Fruit fly (Drosophila melanogaster) whole organism, embryonic: Measurements from ENCODE around the gene CG43680.

ENCODE experiments used
- Atf6 ChIP-seq: fragments of 200-800 bp; sonication (Bioruptor generic); IDR thresholded peaks from 2 replicates; pipeline ENCODE4 v1.3.6; 2022; ENCODE audit warnings: missing biosample characterization, missing genetic modification characterization
- B-H2 ChIP-seq: fragments of 200-800 bp; sonication (Bioruptor generic); optimal IDR thresholded peaks from 2 replicates; lab custom pipeline; 2018; ENCODE audit warnings: missing biosample characterization, mild to moderate bottlenecking, missing genetic modification characterization
- Bdp1 ChIP-seq: fragments of 200-800 bp; sonication (Bioruptor generic); optimal IDR thresholded peaks from 3 replicates; lab custom pipeline; 2016; ENCODE audit warnings: missing biosample characterization, missing genetic modification characterization
- CG10366 ChIP-seq: fragments of 200-800 bp; sonication (Bioruptor generic); IDR thresholded peaks from 2 replicates; pipeline ENCODE4 v1.3.6; 2022; ENCODE audit warnings: missing biosample characterization, missing genetic modification characterization
- CG11093 ChIP-seq: fragments of 200-800 bp; sonication (Bioruptor generic); IDR thresholded peaks from 3 replicates; pipeline ENCODE4 v1.3.6; 2022; ENCODE audit warnings: missing biosample characterization, missing genetic modification characterization
- CG1233 ChIP-seq: fragments of 200-800 bp; sonication (Bioruptor generic); optimal IDR thresholded peaks from 4 replicates; lab custom pipeline; 2018; ENCODE audit warnings: missing biosample characterization, mild to moderate bottlenecking, missing genetic modification characterization
- CG12942 ChIP-seq: fragments of 200-800 bp; sonication (Bioruptor generic); optimal IDR thresholded peaks from 3 replicates; lab custom pipeline; 2016; ENCODE audit warnings: missing biosample characterization, missing genetic modification characterization
- CG13775 ChIP-seq: fragments of 200-800 bp; sonication (Bioruptor generic); optimal IDR thresholded peaks from 3 replicates; lab custom pipeline; 2017; ENCODE audit warnings: missing biosample characterization, mild to moderate bottlenecking, missing genetic modification characterization
- CG14014 ChIP-seq: fragments of 200-800 bp; sonication (Bioruptor generic); IDR thresholded peaks from 2 replicates; pipeline ENCODE4 v1.3.6; 2022; ENCODE audit warnings: missing biosample characterization, missing genetic modification characterization
- CG1602 ChIP-seq: fragments of 200-800 bp; sonication (Bioruptor generic); optimal IDR thresholded peaks from 3 replicates; lab custom pipeline; 2016; ENCODE audit warnings: missing biosample characterization, missing genetic modification characterization
- CG17359 ChIP-seq: fragments of 200-800 bp; sonication (Bioruptor generic); optimal IDR thresholded peaks from 3 replicates; lab custom pipeline; 2018; ENCODE audit warnings: missing biosample characterization, mild to moderate bottlenecking, missing genetic modification characterization, moderate library complexity
- CG18262 ChIP-seq: fragments of 200-800 bp; optimal IDR thresholded peaks from 3 replicates; lab custom pipeline; 2019; ENCODE audit warnings: missing biosample characterization, mild to moderate bottlenecking, missing genetic modification characterization, moderate library complexity
- CG30403 ChIP-seq: fragments of 200-800 bp; sonication (Bioruptor generic); optimal IDR thresholded peaks from 3 replicates; lab custom pipeline; 2016; ENCODE audit warnings: missing biosample characterization, missing genetic modification characterization
- CG33557 ChIP-seq: fragments of 200-800 bp; sonication (Bioruptor generic); optimal IDR thresholded peaks from 2 replicates; lab custom pipeline; 2019; ENCODE audit warnings: missing biosample characterization, mild to moderate bottlenecking, missing genetic modification characterization, moderate library complexity
- CG34376 ChIP-seq: fragments of 200-800 bp; sonication (Bioruptor generic); optimal IDR thresholded peaks from 2 replicates; lab custom pipeline; 2018; ENCODE audit warnings: missing biosample characterization, mild to moderate bottlenecking, missing genetic modification characterization
- CG3838 ChIP-seq: fragments of 200-800 bp; sonication (Bioruptor generic); optimal IDR thresholded peaks from 3 replicates; lab custom pipeline; 2016; ENCODE audit warnings: missing biosample characterization, missing genetic modification characterization
- CG42726 ChIP-seq: fragments of 200-800 bp; sonication (Bioruptor generic); IDR thresholded peaks from 2 replicates; pipeline ENCODE4 v1.3.6; 2022; ENCODE audit warnings: missing biosample characterization, missing genetic modification characterization; ENCODE audit not compliant: partially characterized antibody
- CG43689 ChIP-seq: fragments of 200-800 bp; sonication (Bioruptor generic); IDR thresholded peaks from 2 replicates; pipeline ENCODE4 v1.3.6; 2022; ENCODE audit warnings: missing biosample characterization, missing genetic modification characterization
- CG5180 ChIP-seq: fragments of 200-800 bp; sonication (Bioruptor generic); optimal IDR thresholded peaks from 3 replicates; lab custom pipeline; 2017; ENCODE audit warnings: missing biosample characterization, missing genetic modification characterization, mild to moderate bottlenecking, moderate library complexity, missing genetic modification reagents
- CG6272 ChIP-seq: fragments of 200-800 bp; sonication (Bioruptor generic); IDR thresholded peaks from 2 replicates; pipeline ENCODE4 v1.3.6; 2022; ENCODE audit warnings: missing biosample characterization, missing genetic modification characterization
- CG6654 ChIP-seq: fragments of 200-800 bp; sonication (Bioruptor generic); optimal IDR thresholded peaks from 2 replicates; lab custom pipeline; 2017; ENCODE audit warnings: missing biosample characterization, mild to moderate bottlenecking, missing genetic modification characterization
- CG7745 ChIP-seq: fragments of 200-800 bp; sonication (Bioruptor generic); optimal IDR thresholded peaks from 2 replicates; lab custom pipeline; 2018; ENCODE audit warnings: missing biosample characterization, mild to moderate bottlenecking, missing genetic modification characterization, moderate library complexity
- CG8924 ChIP-seq: fragments of 200-800 bp; optimal IDR thresholded peaks from 3 replicates; lab custom pipeline; 2019; ENCODE audit warnings: missing biosample characterization, mild to moderate bottlenecking, missing genetic modification characterization, moderate library complexity
- CG9876 ChIP-seq: fragments of 200-800 bp; sonication (Bioruptor generic); optimal IDR thresholded peaks from 2 replicates; lab custom pipeline; 2016; ENCODE audit warnings: missing biosample characterization, missing genetic modification characterization
- D ChIP-seq, 2 experiments: fragments of 200-800 bp in 1 of 2; fragments of >200 bp in 1 of 2; sonication (Bioruptor generic) in 1 of 2; optimal IDR thresholded peaks; 2 replicates in 1 of 2; 3 replicates in 1 of 2; lab custom pipeline; 2017; ENCODE audit warnings: mild to moderate bottlenecking in 1 of 2, missing biosample characterization in 1 of 2, missing genetic modification characterization in 1 of 2, missing genetic modification reagents in 1 of 2
- Dek ChIP-seq: fragments of 200-800 bp; sonication (Bioruptor generic); optimal IDR thresholded peaks from 3 replicates; lab custom pipeline; 2019; ENCODE audit warnings: missing biosample characterization, mild to moderate bottlenecking, missing genetic modification characterization, moderate library complexity
- Dll ChIP-seq: fragments of 200-800 bp; sonication (Bioruptor generic); IDR thresholded peaks from 4 replicates; pipeline ENCODE4 v1.3.6; 2022; ENCODE audit warnings: missing biosample characterization, missing genetic modification characterization; ENCODE audit not compliant: partially characterized antibody
- Fer2 ChIP-seq: fragments of 200-800 bp; sonication (Bioruptor generic); optimal IDR thresholded peaks from 2 replicates; lab custom pipeline; 2018; ENCODE audit warnings: missing biosample characterization, mild to moderate bottlenecking, missing genetic modification characterization, moderate library complexity
- HLH4C ChIP-seq: fragments of 200-800 bp; sonication (Bioruptor generic); IDR thresholded peaks from 3 replicates; pipeline ENCODE4 v1.3.6; 2022; ENCODE audit warnings: missing biosample characterization, missing genetic modification characterization; ENCODE audit not compliant: partially characterized antibody
- Max ChIP-seq: fragments of 200-800 bp; sonication (Bioruptor generic); optimal IDR thresholded peaks from 2 replicates; lab custom pipeline; 2016; ENCODE audit warnings: missing biosample characterization, mild to moderate bottlenecking, missing genetic modification characterization
- NFAT ChIP-seq: fragments of 200-800 bp; sonication (Bioruptor generic); IDR thresholded peaks from 2 replicates; pipeline ENCODE4 v1.3.6; 2022; ENCODE audit warnings: missing biosample characterization, missing genetic modification characterization
- Neu2 ChIP-seq: fragments of 200-800 bp; sonication (Bioruptor generic); optimal IDR thresholded peaks from 3 replicates; lab custom pipeline; 2016; ENCODE audit warnings: missing biosample characterization, missing genetic modification characterization, borderline replicate concordance
- Ravus ChIP-seq: fragments of 200-800 bp; sonication (Bioruptor generic); IDR thresholded peaks from 2 replicates; pipeline ENCODE4 v1.3.6; 2022; ENCODE audit warnings: missing biosample characterization, missing genetic modification characterization
- Stat92E ChIP-seq, 3 experiments: fragments of >200 bp in 2 of 3; fragments of 200-800 bp in 1 of 3; sonication (Bioruptor generic) in 1 of 3; optimal IDR thresholded peaks; 2 replicates each; lab custom pipeline; 2017 to 2019; ENCODE audit warnings: missing biosample characterization in 3 of 3, missing genetic modification characterization in 3 of 3, mild to moderate bottlenecking in 1 of 3, moderate library complexity in 1 of 3
- TFAM ChIP-seq: fragments of 200-800 bp; sonication (Bioruptor generic); optimal IDR thresholded peaks from 2 replicates; lab custom pipeline; 2017; ENCODE audit warnings: missing biosample characterization, missing genetic modification characterization, inconsistent platforms
- chif ChIP-seq, 2 experiments: fragments of 200-800 bp; sonication (Bioruptor generic); optimal IDR thresholded peaks; 3 replicates each; lab custom pipeline; 2016; ENCODE audit warnings: missing biosample characterization in 2 of 2, missing genetic modification characterization in 2 of 2
- dmrt99B ChIP-seq: fragments of 200-800 bp; sonication (Bioruptor generic); optimal IDR thresholded peaks from 2 replicates; lab custom pipeline; 2018; ENCODE audit warnings: missing biosample characterization, mild to moderate bottlenecking, missing genetic modification characterization, moderate library complexity
- eve ChIP-seq, 2 experiments: fragments of >200 bp; optimal IDR thresholded peaks; 2 replicates each; lab custom pipeline; 2017; ENCODE audit warnings: missing biosample characterization in 2 of 2, missing genetic modification characterization in 2 of 2
- fd102C ChIP-seq: fragments of 200-800 bp; sonication (Bioruptor generic); optimal IDR thresholded peaks from 2 replicates; lab custom pipeline; 2018; ENCODE audit warnings: missing biosample characterization, mild to moderate bottlenecking, missing genetic modification characterization, moderate library complexity
- fd96Cb ChIP-seq: fragments of 200-800 bp; sonication (Bioruptor generic); optimal IDR thresholded peaks from 2 replicates; lab custom pipeline; 2018; ENCODE audit warnings: missing biosample characterization, mild to moderate bottlenecking, missing genetic modification characterization, moderate library complexity
- gfzf ChIP-seq: fragments of 200-800 bp; sonication (Bioruptor generic); optimal IDR thresholded peaks from 2 replicates; lab custom pipeline; 2016; ENCODE audit warnings: missing biosample characterization, mild to moderate bottlenecking, missing genetic modification characterization, moderate library complexity
- lmd ChIP-seq: fragments of 200-800 bp; sonication (Bioruptor generic); IDR thresholded peaks from 2 replicates; pipeline ENCODE4 v1.3.6; 2022; ENCODE audit warnings: missing biosample characterization, missing genetic modification characterization
- lov ChIP-seq, 2 experiments: fragments of 200-800 bp in 1 of 2; fragments of >200 bp in 1 of 2; sonication (Bioruptor generic) in 1 of 2; IDR thresholded peaks in 1 of 2; optimal IDR thresholded peaks in 1 of 2; 2 replicates in 1 of 2; 3 replicates in 1 of 2; pipeline versions ENCODE4 v1.3.6 to Lab custom; 2017 to 2022; ENCODE audit warnings: missing biosample characterization in 1 of 2, missing genetic modification characterization in 1 of 2
- nom ChIP-seq: fragments of 200-800 bp; sonication (Bioruptor generic); optimal IDR thresholded peaks from 2 replicates; lab custom pipeline; 2017; ENCODE audit warnings: missing biosample characterization, missing genetic modification characterization, mild to moderate bottlenecking, moderate library complexity, missing genetic modification reagents
- peb ChIP-seq: fragments of 200-800 bp; sonication (Bioruptor generic); IDR thresholded peaks from 2 replicates; pipeline ENCODE4 v1.3.6; 2022; ENCODE audit warnings: missing biosample characterization, missing genetic modification characterization
- pum ChIP-seq: fragments of 200-800 bp; sonication (Bioruptor generic); optimal IDR thresholded peaks from 2 replicates; lab custom pipeline; 2016; ENCODE audit warnings: missing biosample characterization, missing genetic modification characterization
- schlank ChIP-seq: fragments of 200-800 bp; sonication (Bioruptor generic); optimal IDR thresholded peaks from 2 replicates; lab custom pipeline; 2018; ENCODE audit warnings: missing biosample characterization, mild to moderate bottlenecking, missing genetic modification characterization
- sug ChIP-seq: fragments of 200-800 bp; optimal IDR thresholded peaks from 2 replicates; lab custom pipeline; 2019; ENCODE audit warnings: missing biosample characterization, mild to moderate bottlenecking, missing genetic modification characterization, moderate library complexity
- vfl ChIP-seq: fragments of 200-800 bp; sonication (Bioruptor generic); optimal IDR thresholded peaks from 2 replicates; lab custom pipeline; 2016; ENCODE audit warnings: missing biosample characterization, missing genetic modification characterization

Gene CG43680

dm6 chr3L:15079278-15079677 is 26.1 kb upstream of the CG43680 start (continued):
- TF ChIP-seq CG14014 (GFP tag; lab: Robert Waterston, UW) = peak; percentile 24; the same call in 1 of the 2 replicates
- no peak for TF ChIP-seq CG10366 (GFP tag; lab: Robert Waterston, UW)
- no peak for TF ChIP-seq pum
- TF ChIP-seq TFAM (GFP tag; lab: Kevin White, UChicago) = no peak
- TF ChIP-seq Neu2 (GFP tag; lab: Kevin White, UChicago) = no peak
- no peak for TF ChIP-seq fd96Cb (tag; lab: Kevin White, UChicago)
- TF ChIP-seq CG13775 (GFP tag; lab: Kevin White, UChicago) = no peak
- no peak for TF ChIP-seq dmrt99B
- TF ChIP-seq HLH4C (GFP tag; lab: Robert Waterston, UW) = peak; percentile 24; the same call in 1 of the 3 replicates
- no peak for TF ChIP-seq nom (GFP tag; lab: Kevin White, UChicago)
- TF ChIP-seq CG3838 (GFP tag; lab: Kevin White, UChicago) = no peak
- no peak for TF ChIP-seq lov (optimal IDR thresholded peaks at IDR 0.05; lab: Kevin White, UChicago)
- no peak for TF ChIP-seq lov (GFP tag; IDR thresholded peaks at IDR 0.05; lab: Robert Waterston, UW)
- TF ChIP-seq Max = no peak
- no peak for TF ChIP-seq CG1602
- no peak for TF ChIP-seq vfl (GFP tag; lab: Kevin White, UChicago)
- no peak for TF ChIP-seq CG6272 (GFP tag; lab: Robert Waterston, UW)
- no peak for TF ChIP-seq CG6654
- TF ChIP-seq CG42726 = peak; percentile 40; the same call in 1 of the 2 replicates
- peak; percentile 2 for TF ChIP-seq CG34376 (GFP tag; lab: Kevin White, UChicago)
- TF ChIP-seq CG11093 = no peak
- no peak for TF ChIP-seq Bdp1 (GFP tag; lab: Kevin White, UChicago)
- TF ChIP-seq CG8924 = no peak
- TF ChIP-seq CG12942 (GFP tag; lab: Kevin White, UChicago) = no peak
- TF ChIP-seq Atf6 (GFP tag; lab: Robert Waterston, UW) = no peak
- no peak for TF ChIP-seq Ravus (GFP tag; lab: Robert Waterston, UW)
- no peak for TF ChIP-seq CG7745
- no peak for TF ChIP-seq eve (GFP tag; optimal IDR thresholded peaks at IDR 0.05; lab: Kevin White, UChicago)
- no peak for TF ChIP-seq chif (GFP tag; optimal IDR thresholded peaks at IDR 0.05; lab: Kevin White, UChicago)
- no peak for TF ChIP-seq Fer2
- no peak for TF ChIP-seq fd102C (GFP tag; lab: Kevin White, UChicago)
- no peak for TF ChIP-seq schlank (tag; lab: Kevin White, UChicago)
- peak; percentile 9 for TF ChIP-seq sug
- no peak for TF ChIP-seq CG9876
- TF ChIP-seq D (optimal IDR thresholded peaks at IDR 0.05; lab: Kevin White, UChicago) = no peak
- no peak for TF ChIP-seq D (GFP tag; optimal IDR thresholded peaks at IDR 0.05; lab: Kevin White, UChicago)
- TF ChIP-seq NFAT (GFP tag; lab: Robert Waterston, UW) = peak; percentile 37; the same call in 1 of the 2 replicates
- no peak for TF ChIP-seq CG5180 (GFP tag; lab: Kevin White, UChicago)
- no peak for TF ChIP-seq CG1233 (GFP tag; lab: Kevin White, UChicago)
- TF ChIP-seq lmd (GFP tag; lab: Robert Waterston, UW) = no peak
- no peak for TF ChIP-seq CG17359 (tag; lab: Kevin White, UChicago)
- TF ChIP-seq Dek (tag; lab: Kevin White, UChicago) = no peak
- TF ChIP-seq gfzf = no peak
- TF ChIP-seq Dll (GFP tag; lab: Robert Waterston, UW) = no peak
- TF ChIP-seq CG30403 = no peak
- TF ChIP-seq peb (GFP tag; lab: Robert Waterston, UW) = no peak
- TF ChIP-seq CG33557 (GFP tag; lab: Kevin White, UChicago) = peak; percentile 20
- no peak for TF ChIP-seq B-H2 (GFP tag; lab: Kevin White, UChicago)
- no peak for TF ChIP-seq CG43689 (GFP tag; lab: Robert Waterston, UW)
- no peak for TF ChIP-seq CG18262 (tag; lab: Kevin White, UChicago)
- peak in 1 of 3 experiments; percentile 9 for TF ChIP-seq Stat92E (GFP tag; optimal IDR thresholded peaks at IDR 0.05; lab: Kevin White, UChicago)
